Worm (Caenorhabditis elegans) whole organism, mixed stage, embryonic: ENCODE results near the gene F44F4.9.

Experiments used
- M03D4.4 ChIP-seq: sonication (generic microtip); optimal IDR thresholded peaks from 2 replicates; lab custom pipeline; 2017; ENCODE audit warnings: mild to moderate bottlenecking, missing genetic modification characterization, missing compliant biosample characterization
- cnd-1 ChIP-seq: fragments of 200-800 bp; sonication (Bioruptor generic); optimal IDR thresholded peaks from 2 replicates; lab custom pipeline; 2018; ENCODE audit warnings: mild to moderate bottlenecking, missing genetic modification characterization, missing compliant biosample characterization
- elt-1 ChIP-seq: sonication (generic microtip); optimal IDR thresholded peaks from 2 replicates; lab custom pipeline; 2017; ENCODE audit warnings: missing genetic modification characterization, mild to moderate bottlenecking, missing compliant biosample characterization, antibody characterized with exemption, moderate library complexity, borderline replicate concordance; ENCODE audit not compliant: insufficient read depth
- elt-3 ChIP-seq: fragments of 150-350 bp; optimal IDR thresholded peaks from 2 replicates; lab custom pipeline; 2014; ENCODE audit warnings: missing biosample characterization, missing genetic modification characterization
- lsy-2 ChIP-seq: fragments of 150-350 bp; optimal IDR thresholded peaks from 2 replicates; lab custom pipeline; 2014; ENCODE audit warnings: missing biosample characterization, missing genetic modification characterization
- mab-5 ChIP-seq: fragments of 150-350 bp; optimal IDR thresholded peaks from 2 replicates; lab custom pipeline; 2014; ENCODE audit warnings: missing biosample characterization, missing genetic modification characterization
- nhr-12 ChIP-seq: fragments of 150-350 bp; optimal IDR thresholded peaks from 2 replicates; lab custom pipeline; 2014; ENCODE audit warnings: missing biosample characterization, missing genetic modification characterization
- nhr-237 ChIP-seq: fragments of 150-350 bp; optimal IDR thresholded peaks from 2 replicates; lab custom pipeline; 2014; ENCODE audit warnings: missing biosample characterization, missing genetic modification characterization
- nhr-76 ChIP-seq: sonication (generic microtip); optimal IDR thresholded peaks from 2 replicates; lab custom pipeline; 2017; ENCODE audit warnings: missing biosample characterization, missing genetic modification characterization
- pha-4 ChIP-seq: fragments of 150-350 bp; optimal IDR thresholded peaks from 2 replicates; lab custom pipeline; 2018; ENCODE audit warnings: missing biosample characterization, missing genetic modification reagents, missing genetic modification characterization
- snpc-4 ChIP-seq: fragments of 150-350 bp; optimal IDR thresholded peaks from 2 replicates; lab custom pipeline; 2014; ENCODE audit warnings: missing biosample characterization, missing genetic modification characterization
- sptf-1 ChIP-seq: sonication (generic microtip); optimal IDR thresholded peaks from 2 replicates; lab custom pipeline; 2017; ENCODE audit warnings: mild to moderate bottlenecking, missing genetic modification characterization, moderate library complexity, missing compliant biosample characterization
- unc-62 ChIP-seq: fragments of 150-350 bp; optimal IDR thresholded peaks from 2 replicates; lab custom pipeline; 2014; ENCODE audit warnings: missing biosample characterization, missing genetic modification reagents, missing genetic modification characterization
- zip-8 ChIP-seq: fragments of 150-350 bp; optimal IDR thresholded peaks from 2 replicates; lab custom pipeline; 2014; ENCODE audit warnings: missing biosample characterization, missing genetic modification characterization

- TF ChIP-seq pha-4, result no peak
- TF ChIP-seq nhr-12 (tag; lab: Kevin White, UChicago), result no peak
- no peak for TF ChIP-seq elt-3
- TF ChIP-seq mab-5 (tag; lab: Kevin White, UChicago), result no peak
- TF ChIP-seq elt-1 (tag; lab: Kevin White, UChicago), result no peak
- TF ChIP-seq unc-62 (GFP tag; lab: Kevin White, UChicago), result no peak
- TF ChIP-seq cnd-1 (tag; lab: Kevin White, UChicago), result no peak
- TF ChIP-seq nhr-237 (tag; lab: Kevin White, UChicago), result no peak
- TF ChIP-seq lsy-2 (tag; lab: Kevin White, UChicago), result no peak
- TF ChIP-seq sptf-1 (tag; lab: Kevin White, UChicago), result no peak
- no peak for TF ChIP-seq snpc-4 (tag; lab: Kevin White, UChicago)
- no peak for TF ChIP-seq M03D4.4
- TF ChIP-seq nhr-76 (tag; lab: Kevin White, UChicago), result no peak
- TF ChIP-seq zip-8 (tag; lab: Kevin White, UChicago), result no peak
Measured at ce11 chrII:10880625-10881024, 35.0 kb downstream of the F44F4.9 start, which contains the start of gene lurp-1.
